Worm (Caenorhabditis elegans) whole organism, L2 larva: ENCODE data around the gene F08G2.4.
A peak's percentile ranks its signal among the peaks of the same experiment; 100 is the strongest.

Experiments
- C34F6.9 ChIP-seq: fragments of 150-350 bp; optimal IDR thresholded peaks from 2 replicates; lab custom pipeline; 2014; ENCODE audit warnings: missing biosample characterization, missing genetic modification characterization
- F13H6.1 ChIP-seq: sonication (generic microtip); optimal IDR thresholded peaks from 2 replicates; lab custom pipeline; 2016; ENCODE audit warnings: missing genetic modification characterization, missing compliant biosample characterization
- R02D3.7 ChIP-seq: fragments of 150-350 bp; optimal IDR thresholded peaks from 2 replicates; lab custom pipeline; 2014; ENCODE audit warnings: missing biosample characterization, missing genetic modification characterization
- Y55F3AM.14 ChIP-seq: fragments of 200-800 bp; sonication (Bioruptor generic); optimal IDR thresholded peaks from 2 replicates; lab custom pipeline; 2018; ENCODE audit warnings: mild to moderate bottlenecking, missing genetic modification characterization, missing compliant biosample characterization
- ZK546.5 ChIP-seq: sonication (generic microtip); optimal IDR thresholded peaks from 2 replicates; lab custom pipeline; 2017; ENCODE audit warnings: missing biosample characterization, missing genetic modification characterization
- alr-1 ChIP-seq: fragments of 150-350 bp; optimal IDR thresholded peaks from 2 replicates; lab custom pipeline; 2014; ENCODE audit warnings: missing biosample characterization, missing genetic modification characterization
- aly-2 ChIP-seq: fragments of 150-350 bp; optimal IDR thresholded peaks from 2 replicates; lab custom pipeline; 2014; ENCODE audit warnings: missing biosample characterization, missing genetic modification characterization
- ama-1 ChIP-seq: fragments of 150-350 bp; optimal IDR thresholded peaks from 2 replicates; lab custom pipeline; 2018; ENCODE audit warnings: inconsistent platforms
- blmp-1 ChIP-seq: sonication (generic microtip); optimal IDR thresholded peaks from 2 replicates; lab custom pipeline; 2017; ENCODE audit warnings: missing genetic modification characterization, mild to moderate bottlenecking, missing compliant biosample characterization, antibody characterized with exemption, moderate library complexity; ENCODE audit not compliant: insufficient read depth
- ceh-16 ChIP-seq: fragments of 150-350 bp; optimal IDR thresholded peaks from 2 replicates; lab custom pipeline; 2014; ENCODE audit warnings: missing biosample characterization, missing genetic modification characterization
- ceh-82 ChIP-seq: fragments of 150-350 bp; optimal IDR thresholded peaks from 2 replicates; lab custom pipeline; 2014; ENCODE audit warnings: missing biosample characterization, missing genetic modification characterization
- crh-2 ChIP-seq: sonication (generic microtip); optimal IDR thresholded peaks from 2 replicates; lab custom pipeline; 2017; ENCODE audit warnings: missing biosample characterization, missing genetic modification characterization
- dmd-4 ChIP-seq: sonication (generic microtip); optimal IDR thresholded peaks from 2 replicates; lab custom pipeline; 2017; ENCODE audit warnings: missing biosample characterization, missing genetic modification characterization
- egl-27 ChIP-seq: sonication (generic microtip); optimal IDR thresholded peaks from 3 replicates; lab custom pipeline; 2017; ENCODE audit warnings: missing biosample characterization, missing genetic modification reagents, missing genetic modification characterization
- elt-1 ChIP-seq: fragments of 150-350 bp; optimal IDR thresholded peaks from 2 replicates; lab custom pipeline; 2014; ENCODE audit warnings: missing biosample characterization, missing genetic modification characterization
- elt-3 ChIP-seq: sonication (generic microtip); optimal IDR thresholded peaks from 2 replicates; lab custom pipeline; 2017; ENCODE audit warnings: missing biosample characterization, missing genetic modification characterization
- fos-1 ChIP-seq: fragments of 150-350 bp; optimal IDR thresholded peaks from 2 replicates; lab custom pipeline; 2014; ENCODE audit warnings: missing biosample characterization, missing genetic modification characterization
- gmeb-1 ChIP-seq: fragments of 150-350 bp; optimal IDR thresholded peaks from 2 replicates; lab custom pipeline; 2014; ENCODE audit warnings: missing biosample characterization, missing genetic modification characterization
- lin-11 ChIP-seq: fragments of 150-350 bp; sonication (generic microtip); optimal IDR thresholded peaks from 2 replicates; lab custom pipeline; 2014; ENCODE audit warnings: missing biosample characterization, missing genetic modification characterization, inconsistent platforms, mixed read lengths
- lin-13 ChIP-seq: fragments of 150-350 bp; optimal IDR thresholded peaks from 2 replicates; lab custom pipeline; 2014; ENCODE audit warnings: missing biosample characterization, missing genetic modification reagents, missing genetic modification characterization
- lin-39 ChIP-seq: fragments of 150-350 bp; optimal IDR thresholded peaks from 2 replicates; lab custom pipeline; 2014; ENCODE audit warnings: missing biosample characterization, missing genetic modification reagents, missing genetic modification characterization
- lsy-2 ChIP-seq, 2 experiments: fragments of 150-350 bp in 1 of 2; sonication (generic microtip) in 1 of 2; optimal IDR thresholded peaks; 2 replicates each; lab custom pipeline; 2014 to 2017; ENCODE audit warnings: missing biosample characterization in 2 of 2, missing genetic modification characterization in 2 of 2
- mab-5 ChIP-seq: fragments of 150-350 bp; optimal IDR thresholded peaks from 2 replicates; lab custom pipeline; 2014; ENCODE audit warnings: missing biosample characterization, missing genetic modification characterization
- mbf-1 ChIP-seq: sonication (generic microtip); optimal IDR thresholded peaks from 2 replicates; lab custom pipeline; 2017; ENCODE audit warnings: missing biosample characterization, missing genetic modification characterization
- mdl-1 ChIP-seq, 2 experiments: fragments of 150-350 bp in 1 of 2; sonication (generic microtip) in 1 of 2; optimal IDR thresholded peaks; 2 replicates each; lab custom pipeline; 2017; ENCODE audit warnings: missing biosample characterization in 2 of 2, missing genetic modification characterization in 2 of 2
- nhr-10 ChIP-seq: sonication (generic microtip); optimal IDR thresholded peaks from 2 replicates; lab custom pipeline; 2017; ENCODE audit warnings: missing biosample characterization, missing genetic modification characterization
- nhr-11 ChIP-seq: fragments of 150-350 bp; optimal IDR thresholded peaks from 2 replicates; lab custom pipeline; 2014; ENCODE audit warnings: missing biosample characterization, missing genetic modification characterization
- nhr-12 ChIP-seq: fragments of 150-350 bp; optimal IDR thresholded peaks from 2 replicates; lab custom pipeline; 2014; ENCODE audit warnings: missing biosample characterization, missing genetic modification characterization
- nhr-129 ChIP-seq: fragments of 150-350 bp; optimal IDR thresholded peaks from 2 replicates; lab custom pipeline; 2014; ENCODE audit warnings: missing biosample characterization, missing genetic modification characterization
- nhr-21 ChIP-seq: fragments of 150-350 bp; optimal IDR thresholded peaks from 2 replicates; lab custom pipeline; 2014; ENCODE audit warnings: missing biosample characterization, missing genetic modification characterization
- nhr-23 ChIP-seq: fragments of 150-350 bp; optimal IDR thresholded peaks from 2 replicates; lab custom pipeline; 2014; ENCODE audit warnings: missing biosample characterization, missing genetic modification reagents, missing genetic modification characterization
- nhr-237 ChIP-seq: fragments of 150-350 bp; optimal IDR thresholded peaks from 2 replicates; lab custom pipeline; 2014; ENCODE audit warnings: missing biosample characterization, missing genetic modification characterization
- nhr-25 ChIP-seq: fragments of 150-350 bp; sonication (generic microtip); optimal IDR thresholded peaks from 3 replicates; lab custom pipeline; 2014; ENCODE audit warnings: missing biosample characterization, missing genetic modification characterization
- nhr-6 ChIP-seq: fragments of 150-350 bp; optimal IDR thresholded peaks from 2 replicates; lab custom pipeline; 2014; ENCODE audit warnings: missing biosample characterization, missing genetic modification characterization
- nhr-77 ChIP-seq: fragments of 150-350 bp; optimal IDR thresholded peaks from 2 replicates; lab custom pipeline; 2014; ENCODE audit warnings: missing biosample characterization, missing genetic modification characterization
- peb-1 ChIP-seq: fragments of 150-350 bp; optimal IDR thresholded peaks from 2 replicates; lab custom pipeline; 2014; ENCODE audit warnings: missing biosample characterization, missing genetic modification characterization
- sem-4 ChIP-seq: fragments of 150-350 bp; optimal IDR thresholded peaks from 2 replicates; lab custom pipeline; 2014; ENCODE audit warnings: missing biosample characterization, missing genetic modification reagents, missing genetic modification characterization
- skn-1 ChIP-seq: sonication (generic microtip); optimal IDR thresholded peaks from 2 replicates; lab custom pipeline; 2017; ENCODE audit warnings: missing biosample characterization, missing genetic modification characterization
- sma-3 ChIP-seq: sonication (generic microtip); optimal IDR thresholded peaks from 2 replicates; lab custom pipeline; 2016; ENCODE audit warnings: missing genetic modification reagents, missing genetic modification characterization, missing compliant biosample characterization
- sma-9 ChIP-seq, 2 experiments: fragments of 150-350 bp in 1 of 2; sonication (generic microtip) in 1 of 2; optimal IDR thresholded peaks; 2 replicates each; lab custom pipeline; 2014 to 2016; ENCODE audit warnings: missing genetic modification characterization in 2 of 2, mild to moderate bottlenecking in 1 of 2, missing biosample characterization in 1 of 2, missing compliant biosample characterization in 1 of 2, missing genetic modification reagents in 1 of 2, moderate library complexity in 1 of 2
- snpc-4 ChIP-seq: fragments of 150-350 bp; optimal IDR thresholded peaks from 2 replicates; lab custom pipeline; 2014; ENCODE audit warnings: missing biosample characterization, missing genetic modification characterization
- unc-39 ChIP-seq: fragments of 150-350 bp; optimal IDR thresholded peaks from 2 replicates; lab custom pipeline; 2014; ENCODE audit warnings: missing biosample characterization, missing genetic modification characterization
- unc-55 ChIP-seq: fragments of 150-350 bp; sonication (generic microtip); optimal IDR thresholded peaks from 3 replicates; lab custom pipeline; 2014; ENCODE audit warnings: missing biosample characterization, missing genetic modification reagents, missing genetic modification characterization
- unc-62 ChIP-seq: fragments of 150-350 bp; optimal IDR thresholded peaks from 2 replicates; lab custom pipeline; 2014; ENCODE audit warnings: missing biosample characterization, missing genetic modification reagents, missing genetic modification characterization
- zag-1 ChIP-seq: fragments of 150-350 bp; optimal IDR thresholded peaks from 2 replicates; lab custom pipeline; 2014; ENCODE audit warnings: missing biosample characterization, missing genetic modification characterization
- ztf-1 ChIP-seq: fragments of 200-800 bp; sonication (Bioruptor generic); conservative IDR thresholded peaks from 2 replicates; pipeline ENCODE4 v1.3.6; 2022; ENCODE audit warnings: missing genetic modification characterization, missing compliant biosample characterization
- ztf-11 ChIP-seq: sonication (generic microtip); optimal IDR thresholded peaks from 2 replicates; lab custom pipeline; 2017; ENCODE audit warnings: missing biosample characterization, missing genetic modification characterization
- ztf-4 ChIP-seq: fragments of 150-350 bp; optimal IDR thresholded peaks from 2 replicates; lab custom pipeline; 2014; ENCODE audit warnings: missing biosample characterization, missing genetic modification characterization

F08G2.4 gene

DNA sequence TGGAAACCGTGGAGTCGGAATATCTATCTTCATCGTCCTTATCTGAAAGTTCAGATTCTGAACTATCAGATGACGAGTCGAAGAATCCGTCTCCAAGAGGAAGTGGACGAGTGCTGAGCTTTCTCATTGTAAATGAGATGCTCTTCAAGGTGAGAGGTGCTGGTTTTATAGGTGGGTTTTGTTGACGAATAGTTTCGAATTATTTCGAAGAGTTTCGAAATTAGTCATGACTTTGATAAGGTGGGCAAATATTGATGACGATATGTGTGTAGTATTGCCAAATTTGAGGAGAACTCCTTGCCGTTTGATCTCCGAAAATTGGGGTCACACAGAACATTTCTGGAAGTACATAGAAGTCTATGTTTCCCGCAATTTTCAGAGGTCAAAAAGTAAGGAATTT, 3.1 kb downstream of the F08G2.4 start, which contains the start of gene F08G2.5:
Gene F08G2.5, minus strand, starts transcription at position 127 of the 400 bp plus-strand sequence.
- TF ChIP-seq fos-1 (peak; percentile 58), peb-1 (tag; lab: Kevin White, UChicago) (no peak), unc-55 (no peak), Y55F3AM.14 (GFP tag; lab: Kevin White, UChicago) (no peak), C34F6.9 (tag; lab: Kevin White, UChicago) (peak; percentile 1), gmeb-1 (tag; lab: Kevin White, UChicago) (peak; percentile 4)

DNA sequence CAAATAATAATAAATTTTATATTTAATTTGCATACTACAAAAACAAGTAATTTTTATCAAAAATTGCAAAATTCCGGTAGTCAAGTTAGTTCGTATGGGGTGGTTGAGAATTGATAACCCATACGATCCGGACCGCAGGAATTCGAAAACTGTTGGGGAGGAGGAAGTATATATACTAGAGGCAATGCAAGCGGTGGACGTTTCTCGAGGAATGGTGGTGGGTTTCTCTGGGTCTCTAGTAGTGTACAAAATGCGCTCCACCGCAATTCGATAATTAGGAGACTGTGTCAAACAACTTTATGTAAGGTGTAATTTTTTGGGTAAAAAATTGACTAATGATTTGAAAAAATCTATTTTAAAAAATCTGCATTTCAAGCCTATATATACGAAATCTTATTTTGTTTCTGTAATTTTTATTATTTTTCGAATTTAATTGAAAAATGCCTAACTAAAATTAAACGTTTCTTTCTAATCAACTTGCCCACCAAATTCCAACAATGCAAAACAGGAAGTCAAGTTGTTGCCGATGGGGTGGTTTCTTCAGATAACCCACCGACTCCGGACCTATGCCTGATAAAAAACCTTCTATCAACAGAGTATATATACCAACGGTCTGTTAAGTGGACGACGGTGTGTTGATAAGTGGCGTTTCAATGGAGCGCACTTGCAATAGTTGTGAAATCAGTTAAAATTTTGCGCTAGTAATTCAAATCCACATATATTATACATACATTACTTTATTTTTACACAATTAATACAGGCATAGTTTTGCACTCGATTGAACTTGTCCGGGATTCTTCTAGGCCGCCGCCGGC, 4.2 kb downstream of the F08G2.4 start:
- TF ChIP-seq C34F6.9 (tag; lab: Kevin White, UChicago) (peak; percentile 92), nhr-23 (tag; lab: Kevin White, UChicago) (no peak), ama-1 (lab: Kevin White, UChicago) (peak; percentile 76), ZK546.5 (no peak), Y55F3AM.14 (GFP tag; lab: Kevin White, UChicago) (peak; percentile 89), nhr-6 (tag; lab: Kevin White, UChicago) (peak; percentile 92), sma-3 (GFP tag; lab: Kevin White, UChicago) (peak; percentile 92), nhr-11 (tag; lab: Kevin White, UChicago) (no peak), elt-3 (tag; lab: Kevin White, UChicago) (no peak), ztf-4 (tag; lab: Kevin White, UChicago) (peak; percentile 85), nhr-10 (tag; lab: Kevin White, UChicago) (no peak), skn-1 (tag; lab: Kevin White, UChicago) (no peak), nhr-25 (tag; lab: Kevin White, UChicago) (peak; percentile 91), unc-55 (peak; percentile 98), R02D3.7 (tag; lab: Kevin White, UChicago) (peak; percentile 43), ztf-11 (tag; lab: Kevin White, UChicago) (no peak), lin-11 (peak; percentile 94), crh-2 (peak; percentile 91), mbf-1 (tag; lab: Kevin White, UChicago) (peak; percentile 27), nhr-129 (peak; percentile 86), elt-1 (tag; lab: Kevin White, UChicago) (no peak), egl-27 (tag; lab: Kevin White, UChicago) (peak; percentile 55), F13H6.1 (tag; lab: Kevin White, UChicago) (peak; percentile 92), sma-9 (GFP tag; optimal IDR thresholded peaks at IDR 0.05; lab: Kevin White, UChicago) (peak; percentile 92), sma-9 (tag; optimal IDR thresholded peaks at IDR 0.05; lab: Kevin White, UChicago) (no peak), snpc-4 (tag; lab: Kevin White, UChicago) (peak; percentile 100), mab-5 (tag; lab: Kevin White, UChicago) (peak; percentile 77), ceh-82 (tag; lab: Kevin White, UChicago) (peak; percentile 58), unc-62 (GFP tag; lab: Kevin White, UChicago) (no peak), nhr-12 (peak; percentile 47), nhr-237 (peak; percentile 44), lsy-2 (tag; optimal IDR thresholded peaks at IDR 0.05; lab: Kevin White, UChicago) (peak; percentile 89 to 94), gmeb-1 (tag; lab: Kevin White, UChicago) (peak; percentile 84), sem-4 (peak; percentile 97), alr-1 (tag; lab: Kevin White, UChicago) (peak; percentile 84), zag-1 (peak; percentile 76), fos-1 (peak; percentile 71), unc-39 (tag; lab: Kevin White, UChicago) (no peak), nhr-21 (tag; lab: Kevin White, UChicago) (peak; percentile 96), mdl-1 (tag; optimal IDR thresholded peaks at IDR 0.05; lab: Kevin White, UChicago) (peak; percentile 61 to 62), lin-13 (GFP tag; lab: Kevin White, UChicago) (peak; percentile 93), peb-1 (tag; lab: Kevin White, UChicago) (no peak), blmp-1 (tag; lab: Kevin White, UChicago) (peak; percentile 68), ztf-1 (GFP tag; lab: Robert Waterston, UW) (no peak), ceh-16 (tag; lab: Kevin White, UChicago) (peak; percentile 84), lin-39 (tag; lab: Kevin White, UChicago) (no peak), aly-2 (no peak), nhr-77 (tag; lab: Kevin White, UChicago) (peak; percentile 88), dmd-4 (tag; lab: Kevin White, UChicago) (peak; percentile 37)
